Worm (Caenorhabditis elegans): ENCODE data around the gene T25G12.11.

T25G12.11 gene

DNA sequence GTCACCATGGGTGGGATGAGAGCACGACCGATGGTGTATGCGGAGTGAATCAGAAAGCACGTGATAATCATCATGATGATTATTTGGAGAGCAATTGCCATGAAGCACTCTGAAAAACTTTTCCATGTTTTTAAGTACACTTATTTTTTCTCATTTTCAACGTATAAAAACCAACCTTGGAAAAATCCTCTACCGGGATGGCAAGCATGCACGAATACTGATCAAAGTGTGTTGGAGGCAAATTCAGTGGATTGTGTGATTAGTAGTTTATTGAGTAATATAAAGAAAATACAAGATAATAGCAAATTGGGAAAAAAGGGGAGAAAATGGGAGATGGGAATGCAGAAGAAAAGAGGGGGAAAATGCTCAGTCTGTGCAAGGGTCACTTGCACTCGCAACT, at the start of gene T25G12.11:
T25G12.11 (minus strand) TSS at position 101 of the 400 bp plus-strand sequence.
- TF ChIP-seq him-1 (tag; optimal IDR thresholded peaks at IDR 0.05) (no peak), dao-5 (tag; optimal IDR thresholded peaks at IDR 0.05) (no peak), W03F9.2 (tag; optimal IDR thresholded peaks at IDR 0.05) (no peak)

DNA sequence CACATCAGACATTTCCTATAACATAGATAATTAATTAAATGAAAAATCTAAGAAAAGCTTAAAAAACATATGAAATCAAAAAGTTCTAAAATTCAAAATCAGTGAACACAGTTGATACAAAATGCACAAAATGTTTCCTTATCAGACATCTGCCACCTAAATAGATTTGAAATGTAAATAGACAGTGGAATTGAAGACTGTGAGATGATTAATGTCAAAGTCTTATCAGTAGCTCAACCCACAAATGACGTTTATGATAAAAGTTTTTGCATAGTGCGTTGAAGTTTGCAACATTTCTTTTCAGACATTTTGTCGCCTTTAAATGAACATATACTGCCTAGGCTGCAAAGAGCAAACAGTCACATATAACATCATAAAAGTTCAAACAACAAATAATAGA, 19.4 kb upstream of the T25G12.11 start, which contains the start of gene Y40C7B.4:
Y40C7B.4 (minus strand) TSS at position 19 of the 400 bp plus-strand sequence.
- TF ChIP-seq him-1 (tag; optimal IDR thresholded peaks at IDR 0.05) (no peak), W03F9.2 (tag; optimal IDR thresholded peaks at IDR 0.05) (no peak), dao-5 (tag; optimal IDR thresholded peaks at IDR 0.05) (no peak)

DNA sequence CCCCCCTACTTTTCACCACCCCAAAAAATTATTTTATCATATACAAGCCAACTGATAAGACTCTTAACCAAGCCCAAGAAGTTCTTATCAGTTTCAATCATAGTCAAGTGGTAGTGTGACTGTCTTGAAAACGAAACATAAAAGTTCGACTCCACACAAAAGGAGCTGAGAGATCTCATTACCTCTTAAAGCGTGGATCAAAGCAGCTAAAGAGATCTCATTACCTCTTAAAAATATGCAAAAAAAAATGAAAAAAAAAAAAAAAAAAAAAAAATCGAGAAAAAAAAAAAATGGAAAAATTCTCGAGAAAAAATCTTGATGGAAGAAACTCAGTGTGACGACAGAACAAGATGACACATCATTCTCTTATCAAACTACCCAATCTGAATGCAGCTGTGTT, 18.4 kb upstream of the T25G12.11 start:
- peak; percentile 19 for TF ChIP-seq W03F9.2 (tag; optimal IDR thresholded peaks at IDR 0.05)

- no peak for TF ChIP-seq dao-5 (tag; optimal IDR thresholded peaks at IDR 0.05)
- no peak for TF ChIP-seq W03F9.2 (tag; optimal IDR thresholded peaks at IDR 0.05)
- TF ChIP-seq him-1 (tag; optimal IDR thresholded peaks at IDR 0.05), result no peak
Measured at ce11 chrX:17247260-17247659, 9.9 kb upstream of the T25G12.11 start.

- TF ChIP-seq W03F9.2 (tag; optimal IDR thresholded peaks at IDR 0.05) (no peak), dao-5 (tag; optimal IDR thresholded peaks at IDR 0.05) (no peak), him-1 (tag; optimal IDR thresholded peaks at IDR 0.05) (no peak)
Measured at ce11 chrX:17243053-17243452, 5.7 kb upstream of the T25G12.11 start, which contains the start of gene T25G12.13. Gene T25G12.13 (plus strand): TSS chrX:17243353.

DNA sequence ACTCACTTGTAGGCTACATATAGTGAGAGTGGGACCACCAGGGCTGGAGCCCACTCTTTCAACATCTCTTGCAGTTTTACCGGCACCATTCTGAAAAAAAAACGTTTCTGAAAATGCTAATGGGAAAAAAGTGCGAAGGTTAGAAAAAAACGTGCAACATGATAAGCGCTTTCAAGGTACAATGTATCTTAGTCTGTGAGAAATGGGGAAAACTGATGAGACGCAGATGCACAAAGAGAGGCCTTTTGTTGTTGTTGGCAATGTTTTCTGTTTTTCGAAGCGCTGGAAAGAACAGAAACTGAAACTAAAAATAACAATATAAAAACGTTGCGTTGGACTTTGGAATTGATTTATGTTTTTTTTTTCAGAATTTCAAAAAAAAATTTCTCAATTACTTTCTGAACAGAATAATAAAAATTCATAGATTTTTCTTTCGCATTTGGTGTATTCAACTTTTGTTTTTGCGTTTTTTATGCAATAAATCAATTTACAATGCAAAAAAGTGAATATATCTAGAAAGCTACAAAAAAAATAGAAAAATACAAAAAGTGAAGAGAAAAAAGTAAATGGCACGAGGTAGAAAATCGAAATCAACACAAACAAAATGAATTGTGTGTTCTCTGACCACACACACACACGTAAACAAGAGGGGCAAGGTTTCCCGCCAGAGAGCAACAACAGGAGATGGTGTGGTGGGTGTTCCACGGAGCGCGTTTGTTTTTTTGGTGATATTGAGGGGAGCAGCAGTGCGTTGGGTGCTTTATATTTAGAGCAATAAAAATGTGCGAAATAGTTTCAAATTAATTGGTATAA, 1.4 kb downstream of the T25G12.11 start, which contains the start of gene dhs-30:
dhs-30 (minus strand) TSS at position 90 of the 813 bp plus-strand sequence.
- TF ChIP-seq W03F9.2 (tag; optimal IDR thresholded peaks at IDR 0.05) (no peak), him-1 (tag; optimal IDR thresholded peaks at IDR 0.05) (no peak), dao-5 (tag; optimal IDR thresholded peaks at IDR 0.05) (no peak)

DNA sequence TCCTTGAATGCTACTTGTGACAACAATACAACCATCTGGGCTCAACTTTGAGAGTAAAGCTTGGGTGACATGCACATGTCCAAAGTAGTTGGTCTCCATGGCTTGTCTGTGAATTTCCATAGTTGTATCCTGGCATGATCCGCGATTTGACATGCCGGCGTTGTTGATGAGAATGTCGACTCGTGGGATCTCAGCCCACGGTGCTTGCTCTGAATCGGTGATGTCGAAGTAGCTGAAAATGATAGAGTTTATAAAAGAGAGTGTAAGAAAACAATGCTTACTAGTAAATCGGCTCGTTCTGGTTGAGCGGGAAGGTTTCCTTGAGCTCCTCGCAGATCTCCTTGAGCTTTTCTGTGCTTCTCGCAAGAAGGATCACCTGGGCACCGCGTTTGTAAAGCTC, 2.4 kb downstream of the T25G12.11 start:
- TF ChIP-seq him-1 (tag; optimal IDR thresholded peaks at IDR 0.05) (no peak), W03F9.2 (tag; optimal IDR thresholded peaks at IDR 0.05) (no peak), dao-5 (tag; optimal IDR thresholded peaks at IDR 0.05) (no peak)

ce11 chrX:17231348-17231747, 6.0 kb downstream of the T25G12.11 start, which contains the start of gene T25G12.3:
Gene T25G12.3 (plus strand): TSS chrX:17231648.
- TF ChIP-seq dao-5 (tag; optimal IDR thresholded peaks at IDR 0.05) (no peak), him-1 (tag; optimal IDR thresholded peaks at IDR 0.05) (no peak), W03F9.2 (tag; optimal IDR thresholded peaks at IDR 0.05) (no peak)

ce11 chrX:17230108-17230507, 7.2 kb downstream of the T25G12.11 start, which contains the start of gene T25G12.6:
Gene T25G12.6 (minus strand): TSS chrX:17230208.
- TF ChIP-seq W03F9.2 (tag; optimal IDR thresholded peaks at IDR 0.05) (no peak), dao-5 (tag; optimal IDR thresholded peaks at IDR 0.05) (no peak), him-1 (tag; optimal IDR thresholded peaks at IDR 0.05) (no peak)

ce11 chrX:17227376-17227775, 10.0 kb downstream of the T25G12.11 start:
- TF ChIP-seq dao-5 (tag; optimal IDR thresholded peaks at IDR 0.05) (no peak), W03F9.2 (tag; optimal IDR thresholded peaks at IDR 0.05) (no peak), him-1 (tag; optimal IDR thresholded peaks at IDR 0.05) (no peak)

DNA sequence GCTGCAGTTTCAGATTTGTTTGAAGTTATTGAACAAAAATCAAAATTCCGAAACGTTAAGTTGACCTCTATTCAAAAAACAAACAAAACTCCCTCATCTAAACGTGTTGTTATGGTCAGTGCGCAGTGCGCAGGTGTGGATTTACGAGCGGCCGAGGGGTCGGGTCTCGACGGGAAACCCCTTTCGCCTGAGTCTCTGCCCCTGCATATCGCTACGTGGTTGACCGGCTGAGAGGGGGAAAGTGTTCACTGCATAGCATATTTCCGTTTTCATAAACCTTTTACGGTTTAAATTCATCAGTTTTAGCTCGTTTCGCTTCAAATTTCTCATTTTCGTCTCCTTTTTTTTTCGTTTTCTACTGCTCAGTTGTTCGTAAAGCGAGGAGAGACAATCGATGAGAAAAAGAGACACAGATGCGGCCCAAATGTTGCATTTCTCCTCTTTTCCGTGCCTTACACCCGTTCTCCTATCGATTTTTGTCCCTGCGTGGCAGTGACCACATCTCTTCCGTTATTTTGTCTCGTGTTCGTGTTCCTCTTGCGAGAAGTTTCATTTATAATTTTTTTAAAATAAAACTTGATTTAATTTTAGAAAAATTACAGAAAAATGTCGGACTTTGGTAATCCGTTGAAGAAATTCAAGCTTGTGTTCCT, 15.3 kb downstream of the T25G12.11 start, which contains the start of gene rab-6.2:
rab-6.2 (plus strand) TSS at position 603 of the 653 bp plus-strand sequence.
- TF ChIP-seq W03F9.2 (tag; optimal IDR thresholded peaks at IDR 0.05), result no peak
- no peak for TF ChIP-seq him-1 (tag; optimal IDR thresholded peaks at IDR 0.05)
- no peak for TF ChIP-seq dao-5 (tag; optimal IDR thresholded peaks at IDR 0.05)

ce11 chrX:17217050-17217813, 20.1 kb downstream of the T25G12.11 start, which contains the start of gene acdh-7:
Gene acdh-7 (minus strand): TSS chrX:17217105.
- TF ChIP-seq W03F9.2 (tag; optimal IDR thresholded peaks at IDR 0.05), result no peak
- TF ChIP-seq dao-5 (tag; optimal IDR thresholded peaks at IDR 0.05), result no peak
- TF ChIP-seq him-1 (tag; optimal IDR thresholded peaks at IDR 0.05), result no peak

- TF ChIP-seq him-1 (tag; optimal IDR thresholded peaks at IDR 0.05) (no peak), W03F9.2 (tag; optimal IDR thresholded peaks at IDR 0.05) (no peak), dao-5 (tag; optimal IDR thresholded peaks at IDR 0.05) (no peak)
Measured at ce11 chrX:17216178-17216577, 21.2 kb downstream of the T25G12.11 start.

Data from whole organism, L4/young adult.